Worm (Caenorhabditis elegans) whole organism, L3 larva: Measurements from ENCODE around the gene T13A10.64.

ENCODE experiments used
- aly-2 ChIP-seq: fragments of 150-350 bp; optimal IDR thresholded peaks from 2 replicates; lab custom pipeline; 2014; ENCODE audit warnings: missing biosample characterization, missing genetic modification characterization
- ama-1 ChIP-seq: fragments of 150-350 bp; optimal IDR thresholded peaks from 2 replicates; lab custom pipeline; 2018
- ceh-16 ChIP-seq: sonication (generic microtip); optimal IDR thresholded peaks from 2 replicates; lab custom pipeline; 2017; ENCODE audit warnings: missing biosample characterization, missing genetic modification characterization
- elt-2 ChIP-seq: sonication (generic microtip); optimal IDR thresholded peaks from 2 replicates; lab custom pipeline; 2016; ENCODE audit warnings: missing genetic modification reagents, mild to moderate bottlenecking, missing genetic modification characterization, missing compliant biosample characterization
- elt-3 ChIP-seq, 3 experiments: fragments of 150-350 bp in 1 of 3; sonication (generic microtip) in 2 of 3; optimal IDR thresholded peaks; 2 replicates in 2 of 3; 4 replicates in 1 of 3; lab custom pipeline; 2014 to 2017; ENCODE audit warnings: missing biosample characterization in 3 of 3, missing genetic modification characterization in 3 of 3
- eor-1 ChIP-seq, 2 experiments: fragments of 150-350 bp; optimal IDR thresholded peaks; 2 replicates each; lab custom pipeline; 2014 to 2018; ENCODE audit warnings: missing biosample characterization in 2 of 2, missing genetic modification characterization in 2 of 2
- fkh-10 ChIP-seq: sonication (generic microtip); optimal IDR thresholded peaks from 2 replicates; lab custom pipeline; 2017; ENCODE audit warnings: missing biosample characterization, missing genetic modification reagents, missing genetic modification characterization
- jun-1 ChIP-seq: fragments of 150-350 bp; optimal IDR thresholded peaks from 2 replicates; lab custom pipeline; 2014; ENCODE audit warnings: missing biosample characterization, missing genetic modification reagents, missing genetic modification characterization
- lin-39 ChIP-seq: fragments of 150-350 bp; optimal IDR thresholded peaks from 2 replicates; lab custom pipeline; 2018; ENCODE audit warnings: missing biosample characterization, missing genetic modification reagents, missing genetic modification characterization
- lsy-12 ChIP-seq: sonication (generic microtip); optimal IDR thresholded peaks from 2 replicates; lab custom pipeline; 2016; ENCODE audit warnings: mild to moderate bottlenecking, missing genetic modification characterization, missing compliant biosample characterization
- mdl-1 ChIP-seq: fragments of 150-350 bp; optimal IDR thresholded peaks from 2 replicates; lab custom pipeline; 2014; ENCODE audit warnings: missing biosample characterization, missing genetic modification characterization
- nfya-1 ChIP-seq: sonication (generic microtip); optimal IDR thresholded peaks from 2 replicates; lab custom pipeline; 2017; ENCODE audit warnings: missing genetic modification characterization, mild to moderate bottlenecking, missing compliant biosample characterization, antibody characterized with exemption, moderate library complexity; ENCODE audit not compliant: insufficient read depth
- nhr-237 ChIP-seq: fragments of 150-350 bp; optimal IDR thresholded peaks from 2 replicates; lab custom pipeline; 2014; ENCODE audit warnings: missing biosample characterization, missing genetic modification characterization
- nhr-25 ChIP-seq: sonication (generic microtip); optimal IDR thresholded peaks from 2 replicates; lab custom pipeline; 2017; ENCODE audit warnings: missing biosample characterization, missing genetic modification characterization
- nhr-28 ChIP-seq: fragments of 150-350 bp; optimal IDR thresholded peaks from 2 replicates; lab custom pipeline; 2014; ENCODE audit warnings: missing biosample characterization, missing genetic modification characterization
- nhr-43 ChIP-seq: sonication (generic microtip); optimal IDR thresholded peaks from 2 replicates; lab custom pipeline; 2016; ENCODE audit warnings: mild to moderate bottlenecking, missing genetic modification characterization, missing compliant biosample characterization; ENCODE audit not compliant: poor library complexity, severe bottlenecking
- nhr-67 ChIP-seq: fragments of 150-350 bp; optimal IDR thresholded peaks from 2 replicates; lab custom pipeline; 2014; ENCODE audit warnings: missing biosample characterization, missing genetic modification characterization
- pha-4 ChIP-seq: fragments of 150-350 bp; optimal IDR thresholded peaks from 2 replicates; lab custom pipeline; 2014; ENCODE audit warnings: missing biosample characterization, missing genetic modification reagents, missing genetic modification characterization
- sea-2 ChIP-seq: fragments of 150-350 bp; sonication (generic microtip); optimal IDR thresholded peaks from 4 replicates; lab custom pipeline; 2014; ENCODE audit warnings: missing biosample characterization, missing genetic modification reagents, missing genetic modification characterization
- skn-1 ChIP-seq: fragments of 150-350 bp; optimal IDR thresholded peaks from 2 replicates; lab custom pipeline; 2014; ENCODE audit warnings: missing biosample characterization, missing genetic modification characterization
- snpc-4 ChIP-seq: fragments of 150-350 bp; optimal IDR thresholded peaks from 2 replicates; lab custom pipeline; 2014; ENCODE audit warnings: missing biosample characterization, missing genetic modification characterization
- tbx-2 ChIP-seq: sonication (generic microtip); optimal IDR thresholded peaks from 2 replicates; lab custom pipeline; 2016; ENCODE audit warnings: mild to moderate bottlenecking, missing genetic modification characterization, missing compliant biosample characterization
- unc-39 ChIP-seq: sonication (generic microtip); optimal IDR thresholded peaks from 4 replicates; lab custom pipeline; 2017; ENCODE audit warnings: missing biosample characterization, missing genetic modification characterization
- unc-62 ChIP-seq: fragments of 150-350 bp; sonication (generic microtip); optimal IDR thresholded peaks from 4 replicates; lab custom pipeline; 2014; ENCODE audit warnings: missing biosample characterization, missing genetic modification reagents, missing genetic modification characterization
- zag-1 ChIP-seq: fragments of 150-350 bp; optimal IDR thresholded peaks from 2 replicates; lab custom pipeline; 2014; ENCODE audit warnings: missing biosample characterization, missing genetic modification characterization
- ztf-11 ChIP-seq: fragments of 150-350 bp; optimal IDR thresholded peaks from 2 replicates; lab custom pipeline; 2014; ENCODE audit warnings: missing biosample characterization, missing genetic modification characterization

Gene T13A10.64

ce11 chrIV:6290741-6291140 lies 36.0 kb downstream of the T13A10.64 start, which contains the start of gene srv-24:
Gene srv-24, minus strand, starts transcription at chrIV:6290841.
- TF ChIP-seq skn-1 (tag; lab: Kevin White, UChicago) = no peak
- TF ChIP-seq nhr-25 (tag; lab: Kevin White, UChicago) = no peak
- no peak for TF ChIP-seq nhr-43 (tag; lab: Kevin White, UChicago)
- TF ChIP-seq elt-2 = no peak
- TF ChIP-seq snpc-4 = no peak
- TF ChIP-seq nhr-28 (tag; lab: Kevin White, UChicago) = no peak
- no peak for TF ChIP-seq tbx-2 (tag; lab: Kevin White, UChicago)
- TF ChIP-seq aly-2 (tag; lab: Kevin White, UChicago) = no peak
- TF ChIP-seq ceh-16 (tag; lab: Kevin White, UChicago) = no peak
- no peak for TF ChIP-seq nhr-237
- TF ChIP-seq unc-39 (tag; lab: Kevin White, UChicago) = no peak
- no peak for TF ChIP-seq nhr-67 (tag; lab: Kevin White, UChicago)
- no peak for TF ChIP-seq eor-1 (tag; optimal IDR thresholded peaks at IDR 0.05; lab: Kevin White, UChicago)
- no peak for TF ChIP-seq unc-62 (GFP tag; lab: Kevin White, UChicago)
- no peak for TF ChIP-seq mdl-1

ce11 chrIV:6294081-6294480 lies 39.3 kb downstream of the T13A10.64 start, which contains the start of gene hil-2:
Gene hil-2, plus strand, starts transcription at chrIV:6294240.
- TF ChIP-seq lin-39 (tag; lab: Kevin White, UChicago) (peak; percentile 23), unc-39 (tag; lab: Kevin White, UChicago) (no peak)
- TF ChIP-seq, all 47 proteins: peak for 1

ce11 chrIV:6298253-6298652 lies 43.5 kb downstream of the T13A10.64 start, which contains the start of gene srv-27:
Gene srv-27, minus strand, starts transcription at chrIV:6298353.
- TF ChIP-seq tbx-2 (tag; lab: Kevin White, UChicago) = no peak
- TF ChIP-seq mdl-1 = no peak
- TF ChIP-seq nhr-25 (tag; lab: Kevin White, UChicago) = no peak
- TF ChIP-seq aly-2 (tag; lab: Kevin White, UChicago) = no peak
- no peak for TF ChIP-seq nhr-43 (tag; lab: Kevin White, UChicago)
- no peak for TF ChIP-seq elt-3 (tag; optimal IDR thresholded peaks at IDR 0.05; lab: Kevin White, UChicago)
- no peak for TF ChIP-seq nhr-67 (tag; lab: Kevin White, UChicago)
- no peak for TF ChIP-seq nfya-1 (tag; lab: Kevin White, UChicago)
- no peak for TF ChIP-seq ztf-11 (tag; lab: Kevin White, UChicago)
- no peak for TF ChIP-seq nhr-28 (tag; lab: Kevin White, UChicago)
- TF ChIP-seq ama-1 (lab: Kevin White, UChicago) = no peak
- TF ChIP-seq jun-1 (tag; lab: Kevin White, UChicago) = no peak
- TF ChIP-seq lin-39 (tag; lab: Kevin White, UChicago) = no peak
- TF ChIP-seq zag-1 (tag; lab: Kevin White, UChicago) = no peak
- TF ChIP-seq fkh-10 (GFP tag; lab: Kevin White, UChicago) = no peak
- no peak for TF ChIP-seq pha-4 (tag; lab: Kevin White, UChicago)

DNA sequence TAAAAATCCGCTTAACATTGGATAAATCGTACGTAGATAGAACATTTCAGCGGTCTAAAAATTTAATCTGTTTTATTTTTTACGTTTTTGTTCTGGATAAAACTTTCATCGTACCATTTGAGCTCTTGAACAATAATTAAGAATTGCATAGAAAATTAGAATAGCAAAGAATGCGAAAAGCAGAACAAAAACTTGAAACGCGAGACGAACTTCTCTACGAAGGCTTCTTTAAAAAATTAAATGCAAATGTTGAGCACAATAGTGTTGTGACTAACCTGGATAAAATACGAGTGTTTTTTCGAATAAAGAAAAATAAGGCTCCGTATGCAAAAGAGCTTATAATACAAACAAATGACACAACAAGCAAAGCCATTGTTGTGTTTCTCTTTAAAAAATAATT lies 44.8 kb downstream of the T13A10.64 start:
- TF ChIP-seq ceh-16 (tag; lab: Kevin White, UChicago) (no peak), lsy-12 (tag; lab: Kevin White, UChicago) (no peak), sea-2 (GFP tag; lab: Kevin White, UChicago) (no peak), fkh-10 (GFP tag; lab: Kevin White, UChicago) (no peak)

ce11 chrIV:6301764-6302163 lies 47.0 kb downstream of the T13A10.64 start, which contains the start of gene srv-26:
Gene srv-26, minus strand, starts transcription at chrIV:6301864.
- no peak for TF ChIP-seq elt-2
- no peak for TF ChIP-seq jun-1 (tag; lab: Kevin White, UChicago)
- TF ChIP-seq nhr-25 (tag; lab: Kevin White, UChicago) = no peak
- no peak for TF ChIP-seq mdl-1

DNA sequence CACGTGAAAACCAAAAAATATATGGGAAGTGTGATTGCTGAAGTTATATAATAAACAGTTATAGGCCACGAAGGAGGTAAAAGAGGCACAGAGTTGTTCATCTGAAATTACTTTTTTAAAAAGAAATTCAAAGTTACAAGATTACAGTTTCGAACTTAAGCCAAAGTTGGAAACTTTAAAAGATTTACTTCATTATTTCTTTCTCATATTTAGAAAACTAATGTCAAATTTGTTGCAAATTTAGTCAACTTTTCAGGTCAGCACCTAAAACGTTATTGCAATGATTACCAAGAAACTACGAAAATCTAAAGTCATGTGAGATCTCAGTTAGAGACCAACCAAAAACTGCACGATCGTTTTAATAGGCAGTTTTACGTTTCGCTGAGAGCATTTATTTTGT lies 48.9 kb downstream of the T13A10.64 start, which contains the start of gene srv-25:
srv-25 (minus strand) TSS at position 101 of the 400 bp plus-strand sequence.
- TF ChIP-seq ztf-11 (tag; lab: Kevin White, UChicago) (no peak), mdl-1 (no peak)
